Worm (Caenorhabditis elegans): Measurements from ENCODE around the gene anoh-2.

- TF ChIP-seq flt-1 (GFP tag; IDR thresholded peaks at IDR 0.05) (no peak), hmbx-1 (tag; optimal IDR thresholded peaks at IDR 0.05) (no peak), hnd-1 (tag; optimal IDR thresholded peaks at IDR 0.05) (no peak), ama-1 (optimal IDR thresholded peaks at IDR 0.05) (no peak)
These were observed 1.5 kb upstream of the anoh-2 start, which contains the start of gene Y57G11C.33 for ce11 chrIV:14656573-14657129.

Measured in whole organism, early embryonic.